Worm (Caenorhabditis elegans) whole organism, L1 larva: ENCODE measurements around the gene ttr-45.

Experiments used
- C04F5.9 ChIP-seq: sonication (generic microtip); optimal IDR thresholded peaks from 2 replicates; lab custom pipeline; 2016; ENCODE audit warnings: missing genetic modification characterization, missing compliant biosample characterization
- C16A3.4 ChIP-seq: fragments of 150-350 bp; optimal IDR thresholded peaks from 2 replicates; lab custom pipeline; 2014; ENCODE audit warnings: missing biosample characterization, missing genetic modification characterization
- C34B4.2 ChIP-seq: sonication (generic microtip); optimal IDR thresholded peaks from 2 replicates; lab custom pipeline; 2017; ENCODE audit warnings: mild to moderate bottlenecking, missing genetic modification characterization, missing compliant biosample characterization
- Y116A8C.19 ChIP-seq: sonication (generic microtip); optimal IDR thresholded peaks from 2 replicates; lab custom pipeline; 2016; ENCODE audit warnings: missing compliant biosample characterization, missing genetic modification characterization, borderline replicate concordance
- alr-1 ChIP-seq: fragments of 200-800 bp; sonication (Bioruptor generic); optimal IDR thresholded peaks from 2 replicates; lab custom pipeline; 2018; ENCODE audit warnings: borderline replicate concordance, mild to moderate bottlenecking, missing genetic modification characterization, missing compliant biosample characterization
- aly-2 ChIP-seq: fragments of 150-350 bp; optimal IDR thresholded peaks from 2 replicates; lab custom pipeline; 2014; ENCODE audit warnings: missing biosample characterization, missing genetic modification characterization
- blmp-1 ChIP-seq: fragments of 150-350 bp; optimal IDR thresholded peaks from 2 replicates; lab custom pipeline; 2014; ENCODE audit warnings: missing biosample characterization, missing genetic modification characterization
- ceh-82 ChIP-seq, 3 experiments: fragments of 150-350 bp in 1 of 3; sonication (generic microtip) in 2 of 3; optimal IDR thresholded peaks; 2 replicates each; lab custom pipeline; 2014 to 2017; ENCODE audit warnings: missing biosample characterization in 3 of 3, missing genetic modification characterization in 3 of 3
- ceh-90 ChIP-seq: sonication (generic microtip); optimal IDR thresholded peaks from 2 replicates; lab custom pipeline; 2016; ENCODE audit warnings: missing genetic modification characterization, missing compliant biosample characterization
- ces-1 ChIP-seq: fragments of 150-350 bp; optimal IDR thresholded peaks from 2 replicates; lab custom pipeline; 2014; ENCODE audit warnings: missing biosample characterization, missing genetic modification reagents, missing genetic modification characterization
- dpl-1 ChIP-seq, 3 experiments: fragments of 150-350 bp in 2 of 3; sonication (generic microtip) in 1 of 3; optimal IDR thresholded peaks; 2 replicates each; lab custom pipeline; 2014 to 2017; ENCODE audit warnings: missing biosample characterization in 3 of 3, missing genetic modification characterization in 3 of 3, missing genetic modification reagents in 3 of 3
- efl-1 ChIP-seq, 4 experiments: fragments of 150-350 bp; optimal IDR thresholded peaks in 3 of 4; peaks in 1 of 4; 1 replicate in 1 of 4; 2 replicates in 3 of 4; lab custom pipeline; 2014; ENCODE audit warnings: missing biosample characterization in 2 of 4, missing genetic modification characterization in 2 of 4, missing genetic modification reagents in 2 of 4
- egl-27 ChIP-seq, 2 experiments: fragments of 150-350 bp in 1 of 2; sonication (generic microtip); optimal IDR thresholded peaks; 3 replicates each; lab custom pipeline; 2017 to 2018; ENCODE audit warnings: missing biosample characterization in 2 of 2, missing genetic modification characterization in 2 of 2, missing genetic modification reagents in 2 of 2
- elt-2 ChIP-seq: sonication (generic microtip); optimal IDR thresholded peaks from 2 replicates; lab custom pipeline; 2016; ENCODE audit warnings: missing genetic modification characterization, mild to moderate bottlenecking, inconsistent platforms, missing compliant biosample characterization, missing genetic modification reagents
- elt-3 ChIP-seq, 6 experiments: fragments of 150-350 bp in 1 of 6; sonication (generic microtip); optimal IDR thresholded peaks; 2 replicates each; lab custom pipeline; 2017 to 2018; ENCODE audit warnings: missing biosample characterization in 6 of 6, missing genetic modification characterization in 6 of 6, inconsistent platforms in 1 of 6
- ets-5 ChIP-seq: fragments of 200-800 bp; sonication (Bioruptor generic); IDR thresholded peaks from 2 replicates; pipeline ENCODE4 v1.3.6; 2022; ENCODE audit warnings: missing genetic modification characterization, missing compliant biosample characterization
- fkh-10 ChIP-seq: sonication (generic microtip); optimal IDR thresholded peaks from 2 replicates; lab custom pipeline; 2017; ENCODE audit warnings: missing biosample characterization, missing genetic modification reagents, missing genetic modification characterization
- fkh-8 ChIP-seq: sonication (generic microtip); optimal IDR thresholded peaks from 2 replicates; lab custom pipeline; 2016; ENCODE audit warnings: mild to moderate bottlenecking, missing genetic modification characterization, missing compliant biosample characterization
- fos-1 ChIP-seq: fragments of 150-350 bp; optimal IDR thresholded peaks from 2 replicates; lab custom pipeline; 2014; ENCODE audit warnings: missing biosample characterization, missing genetic modification characterization
- grh-1 ChIP-seq: fragments of 200-800 bp; sonication (Bioruptor generic); IDR thresholded peaks from 2 replicates; pipeline ENCODE4 v1.3.6; 2022; ENCODE audit warnings: missing genetic modification reagents, missing genetic modification characterization, missing compliant biosample characterization
- hlh-4 ChIP-seq: sonication (generic microtip); optimal IDR thresholded peaks from 2 replicates; lab custom pipeline; 2016; ENCODE audit warnings: mild to moderate bottlenecking, missing genetic modification characterization, missing compliant biosample characterization
- hpl-2 ChIP-seq: fragments of 150-350 bp; optimal IDR thresholded peaks from 2 replicates; lab custom pipeline; 2014; ENCODE audit warnings: missing biosample characterization, missing genetic modification reagents, missing genetic modification characterization
- isw-1 ChIP-seq: fragments of 200-800 bp; sonication (Bioruptor generic); IDR thresholded peaks from 2 replicates; pipeline ENCODE4 v1.3.6; 2022; ENCODE audit warnings: missing genetic modification characterization, missing compliant biosample characterization
- lin-13 ChIP-seq: fragments of 150-350 bp; optimal IDR thresholded peaks from 2 replicates; lab custom pipeline; 2014; ENCODE audit warnings: missing biosample characterization, missing genetic modification reagents, missing genetic modification characterization
- lin-14 ChIP-seq: fragments of 200-800 bp; sonication (Bioruptor generic); optimal IDR thresholded peaks from 2 replicates; lab custom pipeline; 2018; ENCODE audit warnings: mild to moderate bottlenecking, missing genetic modification characterization, moderate library complexity, missing compliant biosample characterization
- lin-15B ChIP-seq: fragments of 150-350 bp; sonication (generic microtip); optimal IDR thresholded peaks from 3 replicates; lab custom pipeline; 2014; ENCODE audit warnings: missing biosample characterization, missing genetic modification characterization
- lin-35 ChIP-seq, 2 experiments: fragments of 150-350 bp; optimal IDR thresholded peaks; 2 replicates each; lab custom pipeline; 2014; ENCODE audit warnings: missing biosample characterization in 2 of 2, missing genetic modification characterization in 2 of 2, missing genetic modification reagents in 2 of 2
- lin-39 ChIP-seq: fragments of 150-350 bp; optimal IDR thresholded peaks from 2 replicates; lab custom pipeline; 2014; ENCODE audit warnings: missing biosample characterization, missing genetic modification reagents, missing genetic modification characterization
- lir-3 ChIP-seq: sonication (generic microtip); optimal IDR thresholded peaks from 2 replicates; lab custom pipeline; 2016; ENCODE audit warnings: mild to moderate bottlenecking, missing genetic modification characterization, moderate library complexity, missing compliant biosample characterization; ENCODE audit not compliant: poor library complexity
- mab-9 ChIP-seq: fragments of 200-800 bp; sonication (Bioruptor generic); IDR thresholded peaks from 2 replicates; pipeline ENCODE4 v1.3.6; 2022; ENCODE audit warnings: missing genetic modification reagents, missing genetic modification characterization, missing compliant biosample characterization
- mep-1 ChIP-seq: fragments of 150-350 bp; optimal IDR thresholded peaks from 2 replicates; lab custom pipeline; 2014; ENCODE audit warnings: missing biosample characterization, missing genetic modification characterization
- nhr-11 ChIP-seq: fragments of 150-350 bp; optimal IDR thresholded peaks from 2 replicates; lab custom pipeline; 2014; ENCODE audit warnings: missing biosample characterization, missing genetic modification characterization
- nhr-19 ChIP-seq: fragments of 200-800 bp; sonication (Bioruptor generic); conservative IDR thresholded peaks from 2 replicates; pipeline ENCODE4 v1.3.6; 2022; ENCODE audit warnings: missing genetic modification characterization, missing compliant biosample characterization
- nhr-20 ChIP-seq: sonication (generic microtip); optimal IDR thresholded peaks from 2 replicates; lab custom pipeline; 2016; ENCODE audit warnings: mild to moderate bottlenecking, missing genetic modification characterization, missing compliant biosample characterization
- nhr-71 ChIP-seq: sonication (generic microtip); optimal IDR thresholded peaks from 2 replicates; lab custom pipeline; 2016; ENCODE audit warnings: mild to moderate bottlenecking, missing genetic modification characterization, moderate library complexity, missing compliant biosample characterization
- nhr-84 ChIP-seq: sonication (generic microtip); optimal IDR thresholded peaks from 2 replicates; lab custom pipeline; 2017; ENCODE audit warnings: missing biosample characterization, missing genetic modification characterization
- nhr-90 ChIP-seq: sonication (generic microtip); optimal IDR thresholded peaks from 2 replicates; lab custom pipeline; 2016; ENCODE audit warnings: mild to moderate bottlenecking, missing genetic modification characterization, missing compliant biosample characterization; ENCODE audit not compliant: poor library complexity
- pax-3 ChIP-seq: fragments of 200-800 bp; sonication (Bioruptor generic); optimal IDR thresholded peaks from 2 replicates; lab custom pipeline; 2018; ENCODE audit warnings: mild to moderate bottlenecking, missing genetic modification characterization, moderate library complexity, missing compliant biosample characterization
- rnt-1 ChIP-seq: sonication (generic microtip); optimal IDR thresholded peaks from 2 replicates; lab custom pipeline; 2016; ENCODE audit warnings: mild to moderate bottlenecking, missing genetic modification characterization, moderate library complexity, missing compliant biosample characterization
- skn-1 ChIP-seq: fragments of 150-350 bp; optimal IDR thresholded peaks from 2 replicates; lab custom pipeline; 2014; ENCODE audit warnings: missing biosample characterization, missing genetic modification characterization
- snu-23 ChIP-seq: sonication (generic microtip); optimal IDR thresholded peaks from 2 replicates; lab custom pipeline; 2016; ENCODE audit warnings: missing genetic modification characterization, missing compliant biosample characterization
- sup-37 ChIP-seq: fragments of 200-800 bp; sonication (Bioruptor generic); optimal IDR thresholded peaks from 2 replicates; lab custom pipeline; 2018; ENCODE audit warnings: mild to moderate bottlenecking, missing genetic modification characterization, missing compliant biosample characterization
- tbx-2 ChIP-seq: sonication (generic microtip); optimal IDR thresholded peaks from 2 replicates; lab custom pipeline; 2016; ENCODE audit warnings: missing genetic modification characterization, missing compliant biosample characterization
- tlp-1 ChIP-seq: fragments of 150-350 bp; optimal IDR thresholded peaks from 2 replicates; lab custom pipeline; 2014; ENCODE audit warnings: missing biosample characterization, missing genetic modification characterization
- unc-30 ChIP-seq: sonication (generic microtip); optimal IDR thresholded peaks from 2 replicates; lab custom pipeline; 2017; ENCODE audit warnings: missing biosample characterization, missing genetic modification characterization
- unc-62 ChIP-seq: fragments of 150-350 bp; optimal IDR thresholded peaks from 2 replicates; lab custom pipeline; 2014; ENCODE audit warnings: missing biosample characterization, missing genetic modification reagents, missing genetic modification characterization
- unc-86 ChIP-seq: sonication (generic microtip); optimal IDR thresholded peaks from 2 replicates; lab custom pipeline; 2016; ENCODE audit warnings: missing genetic modification characterization, missing compliant biosample characterization
- unc-98 ChIP-seq: fragments of 200-800 bp; sonication (Bioruptor generic); IDR thresholded peaks from 2 replicates; pipeline ENCODE4 v1.3.6; 2022; ENCODE audit warnings: missing genetic modification characterization, missing compliant biosample characterization
- xbp-1 ChIP-seq: sonication (generic microtip); optimal IDR thresholded peaks from 2 replicates; lab custom pipeline; 2016; ENCODE audit warnings: missing genetic modification characterization, missing compliant biosample characterization
- ztf-11 ChIP-seq, 2 experiments: sonication (generic microtip); optimal IDR thresholded peaks; 2 replicates each; lab custom pipeline; 2016 to 2017; ENCODE audit warnings: missing genetic modification characterization in 2 of 2, missing biosample characterization in 1 of 2, missing compliant biosample characterization in 1 of 2
- ztf-4 ChIP-seq: fragments of 150-350 bp; optimal IDR thresholded peaks from 2 replicates; lab custom pipeline; 2014; ENCODE audit warnings: missing biosample characterization, missing genetic modification characterization

Gene ttr-45

DNA sequence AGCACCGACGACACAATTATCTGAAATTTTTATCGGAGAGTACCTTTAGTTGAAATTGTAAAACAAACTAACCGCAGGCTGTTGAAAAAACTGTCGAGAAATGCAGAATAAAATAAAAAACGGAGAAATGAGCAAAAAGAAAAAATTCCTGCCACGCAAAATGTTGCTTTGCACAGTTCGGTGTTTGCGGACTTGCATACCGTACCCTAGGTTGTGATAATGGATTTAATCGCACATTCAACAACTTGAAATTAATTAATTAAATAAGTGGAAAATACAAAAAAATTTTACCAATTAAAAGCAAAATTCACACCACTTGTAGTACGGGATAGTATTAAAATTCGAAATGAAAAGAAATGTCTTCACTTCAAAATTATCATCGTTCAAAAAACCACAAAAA lies 22.6 kb upstream of the ttr-45 start (continued):
- TF ChIP-seq nhr-19 (GFP tag; lab: Robert Waterston, UW) (no peak), aly-2 (tag; lab: Kevin White, UChicago) (no peak), egl-27 (tag; optimal IDR thresholded peaks at IDR 0.05; lab: Kevin White, UChicago) (no peak), mep-1 (peak; percentile 63), fkh-10 (GFP tag; lab: Kevin White, UChicago) (no peak), rnt-1 (tag; lab: Kevin White, UChicago) (no peak), elt-3 (tag; optimal IDR thresholded peaks at IDR 0.05; lab: Kevin White, UChicago) (no peak), nhr-71 (tag; lab: Kevin White, UChicago) (peak; percentile 35), dpl-1 (GFP tag; optimal IDR thresholded peaks at IDR 0.05; lab: Kevin White, UChicago) (peak; percentile 15 to 68 (median 40)), snu-23 (GFP tag; lab: Kevin White, UChicago) (peak; percentile 55), ceh-90 (tag; lab: Kevin White, UChicago) (no peak), blmp-1 (peak; percentile 63), C34B4.2 (no peak), elt-2 (tag; lab: Kevin White, UChicago) (no peak), lir-3 (tag; lab: Kevin White, UChicago) (no peak), tlp-1 (tag; lab: Kevin White, UChicago) (no peak), lin-13 (no peak), lin-39 (tag; lab: Kevin White, UChicago) (no peak), ztf-11 (tag; optimal IDR thresholded peaks at IDR 0.05; lab: Kevin White, UChicago) (no peak), lin-35 (GFP tag; optimal IDR thresholded peaks at IDR 0.05; lab: Kevin White, UChicago) (peak; percentile 51 to 77), sup-37 (GFP tag; lab: Kevin White, UChicago) (no peak), nhr-84 (tag; lab: Kevin White, UChicago) (no peak), grh-1 (no peak), fkh-8 (tag; lab: Kevin White, UChicago) (peak; percentile 34), fos-1 (no peak), lin-15B (tag; lab: Kevin White, UChicago) (peak; percentile 39), mab-9 (GFP tag; lab: Robert Waterston, UW) (no peak), hpl-2 (GFP tag; lab: Kevin White, UChicago) (no peak), C16A3.4 (tag; lab: Kevin White, UChicago) (peak; percentile 68), unc-30 (tag; lab: Kevin White, UChicago) (no peak), isw-1 (no peak), xbp-1 (tag; lab: Kevin White, UChicago) (no peak), nhr-11 (tag; lab: Kevin White, UChicago) (no peak), unc-62 (GFP tag; lab: Kevin White, UChicago) (no peak), tbx-2 (tag; lab: Kevin White, UChicago) (no peak), ztf-4 (no peak), C04F5.9 (tag; lab: Kevin White, UChicago) (no peak), ets-5 (no peak), hlh-4 (tag; lab: Kevin White, UChicago) (no peak), lin-14 (GFP tag; lab: Kevin White, UChicago) (no peak), nhr-20 (no peak), efl-1 (optimal IDR thresholded peaks at IDR 0.05; lab: Kevin White, UChicago) (peak; percentile 51 to 59), efl-1 (GFP tag; optimal IDR thresholded peaks at IDR 0.05 in 1 of 2; lab: Kevin White, UChicago) (peak; percentile 65 to 82), unc-86 (tag; lab: Kevin White, UChicago) (no peak), ces-1 (GFP tag; lab: Kevin White, UChicago) (no peak), nhr-90 (tag; lab: Kevin White, UChicago) (no peak), unc-98 (no peak), ceh-82 (tag; optimal IDR thresholded peaks at IDR 0.05; lab: Kevin White, UChicago) (peak in 1 of 3 experiments; percentile 37), alr-1 (tag; lab: Kevin White, UChicago) (no peak), pax-3 (tag; lab: Kevin White, UChicago) (no peak), skn-1 (tag; lab: Kevin White, UChicago) (peak; percentile 6), Y116A8C.19 (tag; lab: Kevin White, UChicago) (no peak)
- TF ChIP-seq, all 84 proteins: peak for 17
